Worm (Caenorhabditis elegans) whole organism, L3 larva: Measurements from ENCODE around the gene R04E5.8.

ENCODE experiments used
- R02D3.7 ChIP-seq: fragments of 150-350 bp; optimal IDR thresholded peaks from 2 replicates; lab custom pipeline; 2014; ENCODE audit warnings: missing biosample characterization, missing genetic modification characterization
- ZK546.5 ChIP-seq: sonication (generic microtip); optimal IDR thresholded peaks from 2 replicates; lab custom pipeline; 2017; ENCODE audit warnings: missing biosample characterization, missing genetic modification characterization
- aly-2 ChIP-seq: fragments of 150-350 bp; optimal IDR thresholded peaks from 2 replicates; lab custom pipeline; 2014; ENCODE audit warnings: missing biosample characterization, missing genetic modification characterization
- ceh-16 ChIP-seq: sonication (generic microtip); optimal IDR thresholded peaks from 2 replicates; lab custom pipeline; 2017; ENCODE audit warnings: missing biosample characterization, missing genetic modification characterization
- ceh-28 ChIP-seq: fragments of 150-350 bp; optimal IDR thresholded peaks from 2 replicates; lab custom pipeline; 2014; ENCODE audit warnings: missing biosample characterization, missing genetic modification reagents, missing genetic modification characterization
- ceh-82 ChIP-seq: fragments of 150-350 bp; optimal IDR thresholded peaks from 2 replicates; lab custom pipeline; 2014; ENCODE audit warnings: missing biosample characterization, missing genetic modification characterization
- ceh-9 ChIP-seq: sonication (generic microtip); optimal IDR thresholded peaks from 2 replicates; lab custom pipeline; 2018; ENCODE audit warnings: missing biosample characterization, missing genetic modification characterization
- daf-12 ChIP-seq: fragments of 150-350 bp; optimal IDR thresholded peaks from 2 replicates; lab custom pipeline; 2014; ENCODE audit warnings: missing biosample characterization, missing genetic modification reagents, missing genetic modification characterization
- egl-27 ChIP-seq: sonication (generic microtip); optimal IDR thresholded peaks from 4 replicates; lab custom pipeline; 2017; ENCODE audit warnings: missing biosample characterization, missing genetic modification reagents, missing genetic modification characterization
- egl-5 ChIP-seq: fragments of 150-350 bp; optimal IDR thresholded peaks from 2 replicates; lab custom pipeline; 2017; ENCODE audit warnings: missing biosample characterization, missing genetic modification reagents, missing genetic modification characterization, inconsistent platforms
- elt-1 ChIP-seq: fragments of 150-350 bp; optimal IDR thresholded peaks from 2 replicates; lab custom pipeline; 2014; ENCODE audit warnings: missing biosample characterization, missing genetic modification characterization
- elt-2 ChIP-seq: sonication (generic microtip); optimal IDR thresholded peaks from 2 replicates; lab custom pipeline; 2016; ENCODE audit warnings: missing genetic modification reagents, mild to moderate bottlenecking, missing genetic modification characterization, missing compliant biosample characterization
- elt-3 ChIP-seq, 3 experiments: fragments of 150-350 bp in 1 of 3; sonication (generic microtip) in 2 of 3; optimal IDR thresholded peaks; 2 replicates in 2 of 3; 4 replicates in 1 of 3; lab custom pipeline; 2014 to 2017; ENCODE audit warnings: missing biosample characterization in 3 of 3, missing genetic modification characterization in 3 of 3
- eor-1 ChIP-seq, 2 experiments: fragments of 150-350 bp; optimal IDR thresholded peaks; 2 replicates each; lab custom pipeline; 2014 to 2018; ENCODE audit warnings: missing biosample characterization in 2 of 2, missing genetic modification characterization in 2 of 2
- fkh-10 ChIP-seq: sonication (generic microtip); optimal IDR thresholded peaks from 2 replicates; lab custom pipeline; 2017; ENCODE audit warnings: missing biosample characterization, missing genetic modification reagents, missing genetic modification characterization
- lin-15B ChIP-seq: fragments of 150-350 bp; optimal IDR thresholded peaks from 2 replicates; lab custom pipeline; 2014; ENCODE audit warnings: missing biosample characterization, missing genetic modification characterization
- lsy-12 ChIP-seq: sonication (generic microtip); optimal IDR thresholded peaks from 2 replicates; lab custom pipeline; 2016; ENCODE audit warnings: mild to moderate bottlenecking, missing genetic modification characterization, missing compliant biosample characterization
- mdl-1 ChIP-seq: fragments of 150-350 bp; optimal IDR thresholded peaks from 2 replicates; lab custom pipeline; 2014; ENCODE audit warnings: missing biosample characterization, missing genetic modification characterization
- mml-1 ChIP-seq: fragments of 150-350 bp; sonication (generic microtip); optimal IDR thresholded peaks from 3 replicates; lab custom pipeline; 2014; ENCODE audit warnings: missing biosample characterization, missing genetic modification characterization
- nfya-1 ChIP-seq: sonication (generic microtip); optimal IDR thresholded peaks from 2 replicates; lab custom pipeline; 2017; ENCODE audit warnings: missing genetic modification characterization, mild to moderate bottlenecking, missing compliant biosample characterization, antibody characterized with exemption, moderate library complexity; ENCODE audit not compliant: insufficient read depth
- nhr-23 ChIP-seq: fragments of 150-350 bp; optimal IDR thresholded peaks from 2 replicates; lab custom pipeline; 2014; ENCODE audit warnings: missing biosample characterization, missing genetic modification reagents, missing genetic modification characterization
- nhr-237 ChIP-seq: fragments of 150-350 bp; optimal IDR thresholded peaks from 2 replicates; lab custom pipeline; 2014; ENCODE audit warnings: missing biosample characterization, missing genetic modification characterization
- nhr-25 ChIP-seq: sonication (generic microtip); optimal IDR thresholded peaks from 2 replicates; lab custom pipeline; 2017; ENCODE audit warnings: missing biosample characterization, missing genetic modification characterization
- nhr-43 ChIP-seq: sonication (generic microtip); optimal IDR thresholded peaks from 2 replicates; lab custom pipeline; 2016; ENCODE audit warnings: mild to moderate bottlenecking, missing genetic modification characterization, missing compliant biosample characterization; ENCODE audit not compliant: poor library complexity, severe bottlenecking
- nhr-67 ChIP-seq: fragments of 150-350 bp; optimal IDR thresholded peaks from 2 replicates; lab custom pipeline; 2014; ENCODE audit warnings: missing biosample characterization, missing genetic modification characterization
- nhr-76 ChIP-seq: fragments of 150-350 bp; sonication (generic microtip); optimal IDR thresholded peaks from 5 replicates; lab custom pipeline; 2014; ENCODE audit warnings: missing biosample characterization, missing genetic modification characterization
- pha-4 ChIP-seq: fragments of 150-350 bp; optimal IDR thresholded peaks from 2 replicates; lab custom pipeline; 2014; ENCODE audit warnings: missing biosample characterization, missing genetic modification reagents, missing genetic modification characterization
- pqm-1 ChIP-seq: fragments of 150-350 bp; optimal IDR thresholded peaks from 2 replicates; lab custom pipeline; 2017; ENCODE audit warnings: missing biosample characterization, missing genetic modification characterization, inconsistent platforms
- snpc-4 ChIP-seq: fragments of 150-350 bp; optimal IDR thresholded peaks from 2 replicates; lab custom pipeline; 2014; ENCODE audit warnings: missing biosample characterization, missing genetic modification characterization
- tbx-2 ChIP-seq: sonication (generic microtip); optimal IDR thresholded peaks from 2 replicates; lab custom pipeline; 2016; ENCODE audit warnings: mild to moderate bottlenecking, missing genetic modification characterization, missing compliant biosample characterization
- unc-39 ChIP-seq: sonication (generic microtip); optimal IDR thresholded peaks from 4 replicates; lab custom pipeline; 2017; ENCODE audit warnings: missing biosample characterization, missing genetic modification characterization
- zag-1 ChIP-seq: fragments of 150-350 bp; optimal IDR thresholded peaks from 2 replicates; lab custom pipeline; 2014; ENCODE audit warnings: missing biosample characterization, missing genetic modification characterization
- ztf-11 ChIP-seq: fragments of 150-350 bp; optimal IDR thresholded peaks from 2 replicates; lab custom pipeline; 2014; ENCODE audit warnings: missing biosample characterization, missing genetic modification characterization

The R04E5.8 gene

ce11 chrX:8789014-8789506, 16.9 kb downstream of the R04E5.8 start, which contains the start of gene unc-27:
unc-27 (plus strand) TSS chrX:8789456.
- TF ChIP-seq R02D3.7, result no peak
- peak; percentile 16 for TF ChIP-seq egl-5 (tag; lab: Kevin White, UChicago)
- no peak for TF ChIP-seq elt-2 (tag; lab: Kevin White, UChicago)
- TF ChIP-seq nfya-1 (tag; lab: Kevin White, UChicago), result peak; percentile 35
- TF ChIP-seq fkh-10 (GFP tag; lab: Kevin White, UChicago), result no peak
- no peak for TF ChIP-seq lsy-12 (tag; lab: Kevin White, UChicago)

ce11 chrX:8787689-8788222, 18.2 kb downstream of the R04E5.8 start:
- TF ChIP-seq zag-1 (no peak), nfya-1 (tag; lab: Kevin White, UChicago) (peak; percentile 22), elt-2 (tag; lab: Kevin White, UChicago) (peak; percentile 14)

- TF ChIP-seq aly-2 (no peak), ceh-28 (tag; lab: Kevin White, UChicago) (no peak), nfya-1 (tag; lab: Kevin White, UChicago) (peak; percentile 3), nhr-25 (tag; lab: Kevin White, UChicago) (no peak), lin-15B (tag; lab: Kevin White, UChicago) (no peak), unc-39 (no peak), egl-5 (tag; lab: Kevin White, UChicago) (peak; percentile 13), mml-1 (no peak)
- TF ChIP-seq, all 47 proteins: peak for 2
Observed at ce11 chrX:8786687-8787086, 19.2 kb downstream of the R04E5.8 start.

- no peak for TF ChIP-seq snpc-4 (tag; lab: Kevin White, UChicago)
- TF ChIP-seq tbx-2 (tag; lab: Kevin White, UChicago), result no peak
Observed at ce11 chrX:8784234-8784633, 21.7 kb downstream of the R04E5.8 start, which contains the start of gene ZK721.3. ZK721.3 (plus strand) TSS chrX:8784534.

ce11 chrX:8778558-8778957, 27.4 kb downstream of the R04E5.8 start, which contains the start of gene ZK721.4:
ZK721.4 (plus strand) TSS chrX:8778858.
- TF ChIP-seq nhr-67 (tag; lab: Kevin White, UChicago) (no peak), nhr-237 (no peak), elt-1 (tag; lab: Kevin White, UChicago) (no peak), nhr-76 (tag; lab: Kevin White, UChicago) (no peak), unc-39 (no peak)

ce11 chrX:8770316-8770715, 35.6 kb downstream of the R04E5.8 start:
- TF ChIP-seq nhr-67 (tag; lab: Kevin White, UChicago) (no peak), nhr-43 (no peak), egl-27 (tag; lab: Kevin White, UChicago) (no peak), tbx-2 (tag; lab: Kevin White, UChicago) (no peak), egl-5 (tag; lab: Kevin White, UChicago) (no peak), nfya-1 (tag; lab: Kevin White, UChicago) (no peak), elt-3 (tag; optimal IDR thresholded peaks at IDR 0.05; lab: Kevin White, UChicago) (no peak), ceh-9 (tag; lab: Kevin White, UChicago) (no peak)

- TF ChIP-seq nhr-237, result no peak
- TF ChIP-seq pha-4 (tag; lab: Kevin White, UChicago), result no peak
- TF ChIP-seq nhr-23, result no peak
- peak; percentile 98 for TF ChIP-seq egl-5 (tag; lab: Kevin White, UChicago)
- no peak for TF ChIP-seq mdl-1 (tag; lab: Kevin White, UChicago)
Observed at ce11 chrX:8764044-8764443, 41.9 kb downstream of the R04E5.8 start.

- TF ChIP-seq daf-12 (tag; lab: Kevin White, UChicago), result no peak
- TF ChIP-seq unc-39, result no peak
- no peak for TF ChIP-seq nfya-1 (tag; lab: Kevin White, UChicago)
- TF ChIP-seq ZK546.5 (tag; lab: Kevin White, UChicago), result no peak
- TF ChIP-seq ztf-11 (tag; lab: Kevin White, UChicago), result no peak
- TF ChIP-seq pha-4 (tag; lab: Kevin White, UChicago), result no peak
- no peak for TF ChIP-seq nhr-67 (tag; lab: Kevin White, UChicago)
- no peak for TF ChIP-seq pqm-1 (tag; lab: Kevin White, UChicago)
- TF ChIP-seq ceh-82 (tag; lab: Kevin White, UChicago), result no peak
- no peak for TF ChIP-seq nhr-43
- TF ChIP-seq ceh-16, result no peak
- no peak for TF ChIP-seq nhr-23
- TF ChIP-seq eor-1 (tag; optimal IDR thresholded peaks at IDR 0.05; lab: Kevin White, UChicago), result no peak
Observed at ce11 chrX:8763607-8764006, 42.3 kb downstream of the R04E5.8 start, which contains the start of gene zig-12. zig-12 (plus strand) TSS chrX:8763907.
